Worm (Caenorhabditis elegans) whole organism, midembryonic: ENCODE results near the gene wars-1.
A peak's percentile ranks its signal among the peaks of the same experiment; 100 is the strongest.

ENCODE experiments used
- T22C8.4 ChIP-seq: fragments of 200-800 bp; sonication (Bioruptor generic); IDR thresholded peaks from 2 replicates; pipeline ENCODE4 v1.3.6; 2022; ENCODE audit warnings: missing genetic modification characterization, missing compliant biosample characterization
- cog-1 ChIP-seq: sonication (generic microtip); optimal IDR thresholded peaks from 2 replicates; lab custom pipeline; 2016; ENCODE audit warnings: missing genetic modification characterization, missing compliant biosample characterization
- flt-1 ChIP-seq: fragments of 200-800 bp; sonication (Bioruptor generic); IDR thresholded peaks from 2 replicates; pipeline ENCODE4 v1.3.6; 2022; ENCODE audit warnings: missing genetic modification characterization, missing compliant biosample characterization
- klf-2 ChIP-seq: fragments of 200-800 bp; sonication (Bioruptor generic); conservative IDR thresholded peaks from 2 replicates; pipeline ENCODE4 v1.3.6; 2022; ENCODE audit warnings: missing genetic modification reagents, missing genetic modification characterization, missing compliant biosample characterization
- med-1 ChIP-seq: sonication (generic microtip); optimal IDR thresholded peaks from 2 replicates; lab custom pipeline; 2017; ENCODE audit warnings: missing genetic modification characterization, mild to moderate bottlenecking, missing compliant biosample characterization, antibody characterized with exemption, missing genetic modification reagents; ENCODE audit not compliant: insufficient read depth
- ref-1 ChIP-seq: fragments of 200-800 bp; sonication (Bioruptor generic); conservative IDR thresholded peaks from 2 replicates; pipeline ENCODE4 v1.3.6; 2022; ENCODE audit warnings: missing genetic modification reagents, missing genetic modification characterization, missing compliant biosample characterization
- tab-1 ChIP-seq: fragments of 200-800 bp; sonication (Bioruptor generic); IDR thresholded peaks from 2 replicates; pipeline ENCODE4 v1.3.6; 2022; ENCODE audit warnings: missing genetic modification characterization, missing compliant biosample characterization
- ztf-23 ChIP-seq: fragments of 200-800 bp; sonication (Bioruptor generic); IDR thresholded peaks from 2 replicates; pipeline ENCODE4 v1.3.6; 2022; ENCODE audit warnings: missing genetic modification reagents, missing genetic modification characterization, missing compliant biosample characterization
- ztf-29 ChIP-seq: fragments of 200-800 bp; sonication (Bioruptor generic); IDR thresholded peaks from 2 replicates; pipeline ENCODE4 v1.3.6; 2022; ENCODE audit warnings: missing genetic modification reagents, missing genetic modification characterization, missing compliant biosample characterization

wars-1 gene

ce11 chrV:18854788-18855187 is 4.2 kb downstream of the wars-1 start:
- TF ChIP-seq ztf-29 (GFP tag; lab: Robert Waterston, UW) (no peak), med-1 (no peak), T22C8.4 (GFP tag; lab: Robert Waterston, UW) (no peak), ref-1 (GFP tag; lab: Robert Waterston, UW) (no peak), flt-1 (no peak), cog-1 (no peak), klf-2 (GFP tag; lab: Robert Waterston, UW) (no peak), ztf-23 (GFP tag; lab: Robert Waterston, UW) (no peak), tab-1 (GFP tag; lab: Robert Waterston, UW) (no peak)

- no peak for TF ChIP-seq ref-1 (GFP tag; lab: Robert Waterston, UW)
- TF ChIP-seq T22C8.4 (GFP tag; lab: Robert Waterston, UW), result no peak
- no peak for TF ChIP-seq ztf-23 (GFP tag; lab: Robert Waterston, UW)
These were observed 10.4 kb downstream of the wars-1 start for ce11 chrV:18848578-18848977.

- TF ChIP-seq klf-2 (GFP tag; lab: Robert Waterston, UW) (no peak), med-1 (no peak), cog-1 (no peak), tab-1 (GFP tag; lab: Robert Waterston, UW) (no peak), flt-1 (no peak), ref-1 (GFP tag; lab: Robert Waterston, UW) (no peak), ztf-23 (GFP tag; lab: Robert Waterston, UW) (no peak), ztf-29 (GFP tag; lab: Robert Waterston, UW) (no peak), T22C8.4 (GFP tag; lab: Robert Waterston, UW) (no peak)
These were observed 12.5 kb downstream of the wars-1 start, which contains the start of gene nhr-230 for ce11 chrV:18846480-18846879. Gene nhr-230 (plus strand): TSS chrV:18846780.

- TF ChIP-seq flt-1 (no peak), ref-1 (GFP tag; lab: Robert Waterston, UW) (no peak), T22C8.4 (GFP tag; lab: Robert Waterston, UW) (no peak), ztf-23 (GFP tag; lab: Robert Waterston, UW) (no peak), tab-1 (GFP tag; lab: Robert Waterston, UW) (no peak), med-1 (no peak), klf-2 (GFP tag; lab: Robert Waterston, UW) (no peak), ztf-29 (GFP tag; lab: Robert Waterston, UW) (no peak), cog-1 (no peak)
These were observed 16.6 kb downstream of the wars-1 start for ce11 chrV:18842468-18842867.

ce11 chrV:18838799-18839354 is 20.1 kb downstream of the wars-1 start, which contains the start of gene nhr-65:
Gene nhr-65 (plus strand): TSS chrV:18839304.
- TF ChIP-seq med-1 (no peak), T22C8.4 (GFP tag; lab: Robert Waterston, UW) (no peak), ref-1 (GFP tag; lab: Robert Waterston, UW) (no peak)

- TF ChIP-seq ztf-23 (GFP tag; lab: Robert Waterston, UW), result no peak
- no peak for TF ChIP-seq ref-1 (GFP tag; lab: Robert Waterston, UW)
- TF ChIP-seq tab-1 (GFP tag; lab: Robert Waterston, UW), result no peak
- peak; percentile 16; the same call in 1 of the 2 replicates for TF ChIP-seq T22C8.4 (GFP tag; lab: Robert Waterston, UW)
- TF ChIP-seq med-1, result no peak
These were observed 21.9 kb downstream of the wars-1 start, which contains the start of gene cyp-33D3 for ce11 chrV:18837125-18837524. Gene cyp-33D3 (minus strand): TSS chrV:18837225.

- TF ChIP-seq tab-1 (GFP tag; lab: Robert Waterston, UW) (no peak), cog-1 (no peak), klf-2 (GFP tag; lab: Robert Waterston, UW) (no peak), ztf-23 (GFP tag; lab: Robert Waterston, UW) (no peak), T22C8.4 (GFP tag; lab: Robert Waterston, UW) (no peak), ztf-29 (GFP tag; lab: Robert Waterston, UW) (no peak), med-1 (no peak), flt-1 (no peak), ref-1 (GFP tag; lab: Robert Waterston, UW) (no peak)
These were observed 31.6 kb downstream of the wars-1 start for ce11 chrV:18827374-18827773.

- TF ChIP-seq ztf-23 (GFP tag; lab: Robert Waterston, UW) (no peak), ztf-29 (GFP tag; lab: Robert Waterston, UW) (no peak), med-1 (no peak), tab-1 (GFP tag; lab: Robert Waterston, UW) (no peak), klf-2 (GFP tag; lab: Robert Waterston, UW) (no peak), cog-1 (no peak), T22C8.4 (GFP tag; lab: Robert Waterston, UW) (no peak), flt-1 (no peak), ref-1 (GFP tag; lab: Robert Waterston, UW) (no peak)
These were observed 32.6 kb downstream of the wars-1 start for ce11 chrV:18826445-18826844.

ce11 chrV:18821569-18821968 is 37.5 kb downstream of the wars-1 start:
- TF ChIP-seq klf-2 (GFP tag; lab: Robert Waterston, UW), result no peak
- no peak for TF ChIP-seq ref-1 (GFP tag; lab: Robert Waterston, UW)
- TF ChIP-seq tab-1 (GFP tag; lab: Robert Waterston, UW), result no peak
- TF ChIP-seq ztf-29 (GFP tag; lab: Robert Waterston, UW), result no peak
- no peak for TF ChIP-seq ztf-23 (GFP tag; lab: Robert Waterston, UW)
- no peak for TF ChIP-seq med-1
- TF ChIP-seq T22C8.4 (GFP tag; lab: Robert Waterston, UW), result no peak
- TF ChIP-seq cog-1, result no peak
- no peak for TF ChIP-seq flt-1

ce11 chrV:18819643-18820042 is 39.4 kb downstream of the wars-1 start, which contains the start of gene ncs-5:
Gene ncs-5 (plus strand): TSS chrV:18819766.
- no peak for TF ChIP-seq ref-1 (GFP tag; lab: Robert Waterston, UW)
- no peak for TF ChIP-seq flt-1
- no peak for TF ChIP-seq tab-1 (GFP tag; lab: Robert Waterston, UW)
- no peak for TF ChIP-seq ztf-23 (GFP tag; lab: Robert Waterston, UW)
- no peak for TF ChIP-seq cog-1
- no peak for TF ChIP-seq T22C8.4 (GFP tag; lab: Robert Waterston, UW)
- no peak for TF ChIP-seq klf-2 (GFP tag; lab: Robert Waterston, UW)
